Fruit fly (Drosophila melanogaster) whole organism, wandering third instar larva: ENCODE data around the gene CG45413.

ENCODE experiments used
- Dfd ChIP-seq: fragments of >200 bp; optimal IDR thresholded peaks from 2 replicates; lab custom pipeline; 2017; ENCODE audit warnings: missing biosample characterization, missing genetic modification characterization
- Hr83 ChIP-seq: fragments of 200-300 bp; sonication (Bioruptor generic); optimal IDR thresholded peaks from 2 replicates; lab custom pipeline; 2016; ENCODE audit warnings: missing biosample characterization, mild to moderate bottlenecking, missing genetic modification characterization, moderate library complexity; ENCODE audit not compliant: poor library complexity, severe bottlenecking
- Mio ChIP-seq: sonication (Bioruptor generic); optimal IDR thresholded peaks from 2 replicates; lab custom pipeline; 2016; ENCODE audit warnings: missing biosample characterization, missing genetic modification characterization
- Sp1 ChIP-seq: fragments of 200-800 bp; sonication (Bioruptor generic); optimal IDR thresholded peaks from 3 replicates; lab custom pipeline; 2019; ENCODE audit warnings: missing biosample characterization, mild to moderate bottlenecking, missing genetic modification characterization, moderate library complexity
- dsf ChIP-seq: sonication (Bioruptor generic); optimal IDR thresholded peaks from 2 replicates; lab custom pipeline; 2016; ENCODE audit warnings: missing biosample characterization, missing genetic modification characterization, borderline replicate concordance
- pan ChIP-seq: fragments of >200 bp; optimal IDR thresholded peaks from 2 replicates; lab custom pipeline; 2017
- usp ChIP-seq: fragments of >200 bp; optimal IDR thresholded peaks from 2 replicates; lab custom pipeline; 2017; ENCODE audit warnings: missing biosample characterization, missing genetic modification characterization

dm6 chr3L:6961992-6962570 is 30.3 kb upstream of the CG45413 start:
- TF ChIP-seq Sp1 (GFP tag; lab: Kevin White, UChicago) (no peak), usp (GFP tag; lab: Kevin White, UChicago) (no peak), Mio (GFP tag; lab: Kevin White, UChicago) (no peak), dsf (GFP tag; lab: Kevin White, UChicago) (no peak), Dfd (GFP tag; lab: Kevin White, UChicago) (no peak), Hr83 (GFP tag; lab: Kevin White, UChicago) (no peak), pan (lab: Kevin White, UChicago) (no peak)
